Worm (Caenorhabditis elegans) whole organism, young adult: ENCODE results near the gene vit-2.
A peak's percentile ranks its signal among the peaks of the same experiment; 100 is the strongest.

Source experiments
- B0019.2 ChIP-seq: fragments of 200-800 bp; sonication (Bioruptor generic); conservative IDR thresholded peaks from 2 replicates; pipeline ENCODE4 v1.3.6; 2022; ENCODE audit warnings: missing genetic modification reagents, missing genetic modification characterization, missing compliant biosample characterization
- B0261.1 ChIP-seq: sonication (generic microtip); optimal IDR thresholded peaks from 2 replicates; lab custom pipeline; 2016; ENCODE audit warnings: mild to moderate bottlenecking, missing genetic modification characterization, moderate library complexity, missing compliant biosample characterization
- B0336.3 ChIP-seq: fragments of 200-800 bp; sonication (Bioruptor generic); IDR thresholded peaks from 2 replicates; pipeline ENCODE4 v1.3.6; 2022; ENCODE audit warnings: missing genetic modification characterization, missing compliant biosample characterization
- F22D6.2 ChIP-seq: sonication (generic microtip); optimal IDR thresholded peaks from 2 replicates; lab custom pipeline; 2016; ENCODE audit warnings: mild to moderate bottlenecking, missing genetic modification characterization, missing compliant biosample characterization
- F52B5.7 ChIP-seq: sonication (generic microtip); optimal IDR thresholded peaks from 2 replicates; lab custom pipeline; 2016; ENCODE audit warnings: mild to moderate bottlenecking, missing genetic modification characterization, missing compliant biosample characterization
- T26A5.8 ChIP-seq: sonication (generic microtip); optimal IDR thresholded peaks from 2 replicates; lab custom pipeline; 2016; ENCODE audit warnings: missing genetic modification characterization, missing compliant biosample characterization
- Y56A3A.18 ChIP-seq: fragments of 200-800 bp; sonication (Bioruptor generic); IDR thresholded peaks from 2 replicates; pipeline ENCODE4 v1.3.6; 2022; ENCODE audit warnings: missing genetic modification reagents, missing genetic modification characterization, missing compliant biosample characterization
- attf-5 ChIP-seq: fragments of 200-800 bp; sonication (Bioruptor generic); optimal IDR thresholded peaks from 2 replicates; lab custom pipeline; 2018; ENCODE audit warnings: mild to moderate bottlenecking, missing genetic modification characterization, missing compliant biosample characterization
- attf-6 ChIP-seq: fragments of 200-800 bp; sonication (Bioruptor generic); IDR thresholded peaks from 2 replicates; pipeline ENCODE4 v1.3.6; 2022; ENCODE audit warnings: missing genetic modification reagents, missing genetic modification characterization, missing compliant biosample characterization
- cebp-1 ChIP-seq, 2 experiments: fragments of 200-800 bp in 1 of 2; sonication (Bioruptor generic) in 1 of 2; sonication (generic microtip) in 1 of 2; IDR thresholded peaks in 1 of 2; optimal IDR thresholded peaks in 1 of 2; 2 replicates each; pipeline versions ENCODE4 v1.3.6 to Lab custom; 2017 to 2022; ENCODE audit warnings: missing compliant biosample characterization in 2 of 2, missing genetic modification characterization in 2 of 2, mild to moderate bottlenecking in 1 of 2, missing genetic modification reagents in 1 of 2, moderate library complexity in 1 of 2
- ceh-100 ChIP-seq: fragments of 200-800 bp; sonication (Bioruptor generic); IDR thresholded peaks from 2 replicates; pipeline ENCODE4 v1.3.6; 2022; ENCODE audit warnings: missing genetic modification reagents, missing genetic modification characterization, missing compliant biosample characterization
- ceh-58 ChIP-seq: fragments of 200-800 bp; sonication (Bioruptor generic); IDR thresholded peaks from 2 replicates; pipeline ENCODE4 v1.3.6; 2022; ENCODE audit warnings: missing genetic modification characterization, missing compliant biosample characterization
- ceh-79 ChIP-seq: sonication (generic microtip); optimal IDR thresholded peaks from 2 replicates; lab custom pipeline; 2017; ENCODE audit warnings: mild to moderate bottlenecking, missing genetic modification characterization, missing compliant biosample characterization
- ceh-91 ChIP-seq: fragments of 200-800 bp; sonication (Bioruptor generic); IDR thresholded peaks from 2 replicates; pipeline ENCODE4 v1.3.6; 2022; ENCODE audit warnings: missing genetic modification reagents, missing genetic modification characterization, missing compliant biosample characterization
- dox-1 ChIP-seq: fragments of 200-800 bp; sonication (Bioruptor generic); IDR thresholded peaks from 2 replicates; pipeline ENCODE4 v1.3.6; 2022; ENCODE audit warnings: missing genetic modification reagents, missing genetic modification characterization, missing compliant biosample characterization
- egl-44 ChIP-seq: fragments of 200-800 bp; sonication (Bioruptor generic); IDR thresholded peaks from 2 replicates; pipeline ENCODE4 v1.3.6; 2022; ENCODE audit warnings: missing genetic modification reagents, missing genetic modification characterization, missing compliant biosample characterization
- ekl-4 ChIP-seq: fragments of 200-800 bp; sonication (Bioruptor generic); IDR thresholded peaks from 2 replicates; pipeline ENCODE4 v1.3.6; 2022; ENCODE audit warnings: missing genetic modification reagents, missing genetic modification characterization, missing compliant biosample characterization
- ets-4 ChIP-seq: fragments of 200-800 bp; sonication (Bioruptor generic); optimal IDR thresholded peaks from 2 replicates; lab custom pipeline; 2018; ENCODE audit warnings: mild to moderate bottlenecking, missing genetic modification characterization, missing compliant biosample characterization
- fkh-3 ChIP-seq: sonication (generic microtip); optimal IDR thresholded peaks from 2 replicates; lab custom pipeline; 2016; ENCODE audit warnings: mild to moderate bottlenecking, missing genetic modification characterization, missing compliant biosample characterization
- gei-17 ChIP-seq: fragments of 200-800 bp; sonication (Bioruptor generic); optimal IDR thresholded peaks from 2 replicates; lab custom pipeline; 2018; ENCODE audit warnings: mild to moderate bottlenecking, missing genetic modification characterization, missing compliant biosample characterization
- him-1 ChIP-seq: sonication (generic microtip); optimal IDR thresholded peaks from 2 replicates; lab custom pipeline; 2016; ENCODE audit warnings: missing genotype, missing genetic modification reagents, missing genetic modification characterization, missing compliant biosample characterization
- hlh-12 ChIP-seq: sonication (generic microtip); optimal IDR thresholded peaks from 2 replicates; lab custom pipeline; 2016; ENCODE audit warnings: missing genetic modification characterization, missing compliant biosample characterization
- hlh-26 ChIP-seq: fragments of 200-800 bp; sonication (Bioruptor generic); conservative IDR thresholded peaks from 2 replicates; pipeline ENCODE4 v1.3.6; 2022; ENCODE audit warnings: missing genetic modification reagents, missing genetic modification characterization, missing compliant biosample characterization
- hmg-20 ChIP-seq: fragments of 200-800 bp; sonication (Bioruptor generic); IDR thresholded peaks from 2 replicates; pipeline ENCODE4 v1.3.6; 2022; ENCODE audit warnings: missing genetic modification reagents, missing genetic modification characterization, missing compliant biosample characterization
- hsf-1 ChIP-seq: fragments of 200-800 bp; sonication (Bioruptor generic); IDR thresholded peaks from 2 replicates; pipeline ENCODE4 v1.3.6; 2022; ENCODE audit warnings: missing genetic modification reagents, missing genetic modification characterization, missing compliant biosample characterization
- lin-40 ChIP-seq: sonication (generic microtip); optimal IDR thresholded peaks from 2 replicates; lab custom pipeline; 2016; ENCODE audit warnings: missing genetic modification characterization, mild to moderate bottlenecking, missing compliant biosample characterization, missing genotype, missing genetic modification reagents
- lir-1 ChIP-seq: fragments of 200-800 bp; sonication (Bioruptor generic); conservative IDR thresholded peaks from 2 replicates; pipeline ENCODE4 v1.3.6; 2022; ENCODE audit warnings: missing genetic modification reagents, missing genetic modification characterization, missing compliant biosample characterization
- madf-8 ChIP-seq: fragments of 200-800 bp; sonication (Bioruptor generic); conservative IDR thresholded peaks from 2 replicates; pipeline ENCODE4 v1.3.6; 2022; ENCODE audit warnings: missing genetic modification reagents, missing genetic modification characterization, missing compliant biosample characterization
- mel-28 ChIP-seq: sonication (generic microtip); optimal IDR thresholded peaks from 2 replicates; lab custom pipeline; 2016; ENCODE audit warnings: borderline replicate concordance, mild to moderate bottlenecking, missing genetic modification characterization, missing compliant biosample characterization
- nfya-1 ChIP-seq: sonication (generic microtip); optimal IDR thresholded peaks from 2 replicates; lab custom pipeline; 2017; ENCODE audit warnings: antibody characterized with exemption, missing compliant biosample characterization, missing genetic modification characterization, borderline replicate concordance; ENCODE audit not compliant: insufficient read depth
- nhr-90 ChIP-seq: sonication (generic microtip); optimal IDR thresholded peaks from 2 replicates; lab custom pipeline; 2016; ENCODE audit warnings: missing genotype, mild to moderate bottlenecking, missing genetic modification characterization, missing compliant biosample characterization
- pbrm-1 ChIP-seq: fragments of 200-800 bp; sonication (Bioruptor generic); IDR thresholded peaks from 2 replicates; pipeline ENCODE4 v1.3.6; 2022; ENCODE audit warnings: missing genetic modification reagents, missing genetic modification characterization, missing compliant biosample characterization
- pha-4 ChIP-seq: fragments of 150-350 bp; sonication (generic microtip); optimal IDR thresholded peaks from 2 replicates; lab custom pipeline; 2014; ENCODE audit warnings: missing biosample characterization, missing genetic modification reagents, missing genetic modification characterization
- rcor-1 ChIP-seq: fragments of 200-800 bp; sonication (Bioruptor generic); IDR thresholded peaks from 2 replicates; pipeline ENCODE4 v1.3.6; 2022; ENCODE audit warnings: missing genetic modification reagents, missing genetic modification characterization, missing compliant biosample characterization
- snpc-1.1 ChIP-seq: sonication (generic microtip); optimal IDR thresholded peaks from 2 replicates; lab custom pipeline; 2017; ENCODE audit warnings: missing genetic modification characterization, mild to moderate bottlenecking, missing compliant biosample characterization, antibody characterized with exemption, moderate library complexity, missing genotype, missing genetic modification reagents; ENCODE audit not compliant: insufficient read depth
- snpc-4 ChIP-seq, 5 experiments: fragments of 150-350 bp in 1 of 5; sonication (generic microtip) in 4 of 5; optimal IDR thresholded peaks; 2 replicates each; lab custom pipeline; 2014 to 2018; ENCODE audit warnings: missing genetic modification characterization in 5 of 5, missing biosample characterization in 3 of 5, antibody characterized with exemption in 2 of 5, mild to moderate bottlenecking in 2 of 5, missing compliant biosample characterization in 2 of 5, missing genotype in 2 of 5, moderate library complexity in 2 of 5, missing genetic modification reagents in 1 of 5
- tbp1 ChIP-seq: fragments of 200-800 bp; sonication (Bioruptor generic); optimal IDR thresholded peaks from 2 replicates; lab custom pipeline; 2018; ENCODE audit warnings: mild to moderate bottlenecking, missing genetic modification characterization, missing compliant biosample characterization
- xnd-1 ChIP-seq: sonication (generic microtip); optimal IDR thresholded peaks from 2 replicates; lab custom pipeline; 2016; ENCODE audit warnings: missing genotype, missing genetic modification reagents, missing genetic modification characterization, missing compliant biosample characterization
- zim-3 ChIP-seq: sonication (generic microtip); optimal IDR thresholded peaks from 2 replicates; lab custom pipeline; 2017; ENCODE audit warnings: mild to moderate bottlenecking, missing genetic modification characterization, moderate library complexity, missing compliant biosample characterization
- ztf-6 ChIP-seq: fragments of 200-800 bp; sonication (Bioruptor generic); IDR thresholded peaks from 2 replicates; pipeline ENCODE4 v1.3.6; 2022; ENCODE audit warnings: missing genetic modification reagents, missing genetic modification characterization, missing compliant biosample characterization

Gene vit-2

ce11 chrX:5067796-5068195 lies 33.0 kb upstream of the vit-2 start, which contains the start of gene clc-7 (continued):
- no peak for TF ChIP-seq ceh-58
- TF ChIP-seq, all 124 proteins: peak for 0

ce11 chrX:5071025-5071424 lies 29.8 kb upstream of the vit-2 start:
- TF ChIP-seq ceh-79: no peak
- no peak for TF ChIP-seq lir-1 (GFP tag; lab: Robert Waterston, UW)
- TF ChIP-seq ztf-6: no peak
- no peak for TF ChIP-seq attf-6 (GFP tag; lab: Robert Waterston, UW)
- TF ChIP-seq ceh-100 (GFP tag; lab: Robert Waterston, UW): no peak
- TF ChIP-seq F22D6.2 (tag; lab: Kevin White, UChicago): no peak
- no peak for TF ChIP-seq F52B5.7 (tag; lab: Kevin White, UChicago)
- TF ChIP-seq B0261.1: no peak
- no peak for TF ChIP-seq hlh-12
- no peak for TF ChIP-seq nhr-90 (tag; lab: Kevin White, UChicago)
- no peak for TF ChIP-seq ets-4 (GFP tag; lab: Kevin White, UChicago)
- TF ChIP-seq cebp-1 (GFP tag; IDR thresholded peaks at IDR 0.05; lab: Robert Waterston, UW): no peak
- TF ChIP-seq cebp-1 (tag; optimal IDR thresholded peaks at IDR 0.05; lab: Kevin White, UChicago): no peak
- TF ChIP-seq B0019.2 (GFP tag; lab: Robert Waterston, UW): no peak
- no peak for TF ChIP-seq nfya-1 (tag; lab: Kevin White, UChicago)
- TF ChIP-seq pha-4 (tag; lab: Kevin White, UChicago): no peak
- no peak for TF ChIP-seq hlh-26 (GFP tag; lab: Robert Waterston, UW)
- no peak for TF ChIP-seq snpc-4 (GFP tag; optimal IDR thresholded peaks at IDR 0.05; lab: Kevin White, UChicago)
- TF ChIP-seq snpc-4 (tag; optimal IDR thresholded peaks at IDR 0.05; lab: Kevin White, UChicago): no peak

- no peak for TF ChIP-seq madf-8 (GFP tag; lab: Robert Waterston, UW)
- TF ChIP-seq fkh-3 (tag; lab: Kevin White, UChicago): no peak
- TF ChIP-seq snpc-1.1 (tag; lab: Kevin White, UChicago): no peak
- TF ChIP-seq Y56A3A.18 (GFP tag; lab: Robert Waterston, UW): no peak
- TF ChIP-seq him-1 (tag; lab: Kevin White, UChicago): no peak
- TF ChIP-seq B0336.3: no peak
Measured at ce11 chrX:5073895-5074294, 26.9 kb upstream of the vit-2 start.

- TF ChIP-seq ekl-4 (GFP tag; lab: Robert Waterston, UW) (no peak), tbp1 (GFP tag; lab: Kevin White, UChicago) (no peak), attf-5 (GFP tag; lab: Kevin White, UChicago) (no peak), fkh-3 (tag; lab: Kevin White, UChicago) (no peak), T26A5.8 (tag; lab: Kevin White, UChicago) (no peak)
Measured at ce11 chrX:5075538-5075937, 25.3 kb upstream of the vit-2 start.

DNA sequence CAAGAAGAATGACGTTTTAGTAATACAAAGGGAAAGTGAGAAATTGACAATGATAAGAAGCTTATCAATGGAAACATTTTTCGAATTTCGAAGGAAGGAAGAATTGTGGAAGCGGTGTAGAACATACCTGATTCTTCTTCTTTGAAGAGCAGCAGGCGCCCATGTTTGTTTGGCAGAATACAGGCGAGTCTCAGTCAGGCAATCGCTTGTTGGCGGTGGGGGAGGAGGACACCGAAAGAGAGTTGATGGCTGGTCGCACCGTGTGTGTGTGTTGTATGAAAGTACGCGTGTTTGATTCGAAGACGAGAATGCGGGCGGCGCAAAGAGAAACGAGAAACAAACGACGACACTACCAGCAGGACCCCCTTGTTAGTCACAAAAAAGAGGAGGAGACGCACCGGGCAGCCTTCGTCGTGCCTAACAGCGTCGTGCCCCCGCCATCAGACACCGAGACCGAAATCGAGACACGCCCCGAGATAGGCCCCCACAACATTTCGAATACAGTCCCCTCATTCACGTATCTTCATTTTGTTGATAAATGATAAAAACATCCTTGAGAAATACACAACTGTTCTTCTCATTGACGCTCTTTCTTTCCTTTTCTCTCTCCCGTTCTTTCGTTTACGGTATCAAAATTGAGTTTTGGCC lies 23.0 kb upstream of the vit-2 start, which contains the start of gene cal-5:
Gene cal-5, minus strand, starts transcription at position 266 of the 648 bp plus-strand sequence.
- no peak for TF ChIP-seq nhr-90 (tag; lab: Kevin White, UChicago)
- TF ChIP-seq mel-28 (tag; lab: Kevin White, UChicago): no peak
- TF ChIP-seq gei-17: no peak
- TF ChIP-seq F22D6.2 (tag; lab: Kevin White, UChicago): no peak
- no peak for TF ChIP-seq cebp-1 (GFP tag; IDR thresholded peaks at IDR 0.05; lab: Robert Waterston, UW)
- TF ChIP-seq cebp-1 (tag; optimal IDR thresholded peaks at IDR 0.05; lab: Kevin White, UChicago): no peak
- no peak for TF ChIP-seq madf-8 (GFP tag; lab: Robert Waterston, UW)
- TF ChIP-seq egl-44 (GFP tag; lab: Robert Waterston, UW): no peak
- no peak for TF ChIP-seq rcor-1 (GFP tag; lab: Robert Waterston, UW)
- peak; percentile 46 for TF ChIP-seq lin-40 (tag; lab: Kevin White, UChicago)
- no peak for TF ChIP-seq zim-3 (tag; lab: Kevin White, UChicago)
- peak; percentile 81 for TF ChIP-seq dox-1 (GFP tag; lab: Robert Waterston, UW)
- TF ChIP-seq hlh-26 (GFP tag; lab: Robert Waterston, UW): no peak
- TF ChIP-seq ceh-91 (GFP tag; lab: Robert Waterston, UW): no peak
- TF ChIP-seq pbrm-1: no peak
- TF ChIP-seq hmg-20 (GFP tag; lab: Robert Waterston, UW): no peak
- no peak for TF ChIP-seq xnd-1
- TF ChIP-seq hsf-1: no peak
